Fruit fly (Drosophila melanogaster): ENCODE results near the gene CG5116.

DNA sequence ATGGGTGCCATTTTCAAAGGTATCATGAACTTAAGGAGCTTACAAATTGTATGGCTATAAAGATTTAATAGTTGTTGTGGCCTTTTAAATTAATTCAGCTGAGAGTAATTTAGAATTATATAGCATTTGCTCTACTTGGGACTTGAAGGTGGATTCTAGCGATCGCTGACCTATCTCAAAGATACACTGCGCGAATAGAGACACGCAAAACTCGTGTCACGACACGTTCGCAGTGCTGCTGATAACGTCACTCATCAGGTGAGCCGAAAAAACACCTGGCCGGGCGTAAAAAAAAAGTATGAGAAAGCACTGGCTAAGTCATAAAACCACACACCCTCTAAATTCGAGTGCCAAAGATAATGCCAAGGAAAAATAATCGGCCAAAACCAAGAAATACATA is 6.8 kb downstream of the CG5116 start:
- TF ChIP-seq stwl (tag; optimal IDR thresholded peaks at IDR 0.05) (no peak), CG10267 (tag; optimal IDR thresholded peaks at IDR 0.05) (no peak), CG31441 (GFP tag; IDR thresholded peaks at IDR 0.05) (no peak), grau (tag; optimal IDR thresholded peaks at IDR 0.05) (no peak), CG5180 (GFP tag; optimal IDR thresholded peaks at IDR 0.05) (no peak), peb (GFP tag; IDR thresholded peaks at IDR 0.05) (no peak), Atf6 (GFP tag; IDR thresholded peaks at IDR 0.05) (no peak), CG3281 (GFP tag; optimal IDR thresholded peaks at IDR 0.05) (no peak), Dip3 (GFP tag; optimal IDR thresholded peaks at IDR 0.05) (no peak)

Data from whole organism, embryonic.